Fruit fly (Drosophila melanogaster): Measurements from ENCODE around the gene CG11498.

CG11498 gene

dm6 chr3R:30189836-30190235 lies 29.6 kb upstream of the CG11498 start:
- TF ChIP-seq Myc (optimal IDR thresholded peaks at IDR 0.05) (no peak), fru (GFP tag; optimal IDR thresholded peaks at IDR 0.05) (peak; percentile 69), psq (GFP tag; optimal IDR thresholded peaks at IDR 0.05) (peak; percentile 44), pan (optimal IDR thresholded peaks at IDR 0.05) (no peak), brk (GFP tag; optimal IDR thresholded peaks at IDR 0.05) (no peak), sv (GFP tag; optimal IDR thresholded peaks at IDR 0.05) (peak; percentile 48), foxo (GFP tag; optimal IDR thresholded peaks at IDR 0.05) (peak in 1 of 2 experiments; percentile 67), woc (GFP tag; optimal IDR thresholded peaks at IDR 0.05) (peak; percentile 17), sage (GFP tag; optimal IDR thresholded peaks at IDR 0.05) (no peak), dl (GFP tag; optimal IDR thresholded peaks at IDR 0.05; ENCODE audit: insufficient read depth in 1 of 2, partially characterized antibody in 2 of 2) (no peak), br (GFP tag; optimal IDR thresholded peaks at IDR 0.05) (peak; percentile 67), Hr78 (GFP tag; optimal IDR thresholded peaks at IDR 0.05) (no peak), OdsH (GFP tag; optimal IDR thresholded peaks at IDR 0.05) (peak; percentile 46), Abd-B (GFP tag; optimal IDR thresholded peaks at IDR 0.05) (no peak), CG9705 (GFP tag; optimal IDR thresholded peaks at IDR 0.05) (no peak), dsf (GFP tag; optimal IDR thresholded peaks at IDR 0.05; ENCODE audit: borderline replicate concordance) (no peak), Dfd (GFP tag; optimal IDR thresholded peaks at IDR 0.05) (no peak), GATAd (GFP tag; optimal IDR thresholded peaks at IDR 0.05) (no peak), Sp1 (GFP tag; optimal IDR thresholded peaks at IDR 0.05) (peak; percentile 39), rgr (GFP tag; optimal IDR thresholded peaks at IDR 0.05) (peak; percentile 63), usp (GFP tag; optimal IDR thresholded peaks at IDR 0.05) (no peak), HLH106 (tag; optimal IDR thresholded peaks at IDR 0.05) (peak; percentile 62), Hnf4 (GFP tag; optimal IDR thresholded peaks at IDR 0.05) (peak; percentile 32), Jra (GFP tag; optimal IDR thresholded peaks at IDR 0.05) (no peak), CG32264 (GFP tag; optimal IDR thresholded peaks at IDR 0.05) (peak; percentile 36), Vsx2 (GFP tag; optimal IDR thresholded peaks at IDR 0.05; ENCODE audit: partially characterized antibody) (no peak), Mio (GFP tag; optimal IDR thresholded peaks at IDR 0.05) (no peak), h (GFP tag; optimal IDR thresholded peaks at IDR 0.05) (peak; percentile 76), tai (GFP tag; optimal IDR thresholded peaks at IDR 0.05) (no peak), CrebA (GFP tag; optimal IDR thresholded peaks at IDR 0.05; ENCODE audit: borderline replicate concordance) (no peak), Rel (GFP tag; optimal IDR thresholded peaks at IDR 0.05) (no peak), Rel (tag; optimal IDR thresholded peaks at IDR 0.05) (no peak), ey (GFP tag; optimal IDR thresholded peaks at IDR 0.05) (peak; percentile 63), N (GFP tag; optimal IDR thresholded peaks at IDR 0.05) (no peak)

dm6 chr3R:30189398-30189797 lies 29.1 kb upstream of the CG11498 start:
- TF ChIP-seq Rel (GFP tag; optimal IDR thresholded peaks at IDR 0.05): no peak
- no peak for TF ChIP-seq Rel (tag; optimal IDR thresholded peaks at IDR 0.05)
- TF ChIP-seq rgr (GFP tag; optimal IDR thresholded peaks at IDR 0.05): no peak
- TF ChIP-seq woc (GFP tag; optimal IDR thresholded peaks at IDR 0.05): no peak

- TF ChIP-seq h (GFP tag; optimal IDR thresholded peaks at IDR 0.05): no peak
- no peak for TF ChIP-seq sage (GFP tag; optimal IDR thresholded peaks at IDR 0.05)
- no peak for TF ChIP-seq Hr83 (GFP tag; optimal IDR thresholded peaks at IDR 0.05; ENCODE audit: poor library complexity, severe bottlenecking)
- no peak for TF ChIP-seq tai (GFP tag; optimal IDR thresholded peaks at IDR 0.05)
- no peak for TF ChIP-seq N (GFP tag; optimal IDR thresholded peaks at IDR 0.05)
- no peak for TF ChIP-seq Jra (GFP tag; optimal IDR thresholded peaks at IDR 0.05)
Measured at dm6 chr3R:30183872-30184271, 23.6 kb upstream of the CG11498 start.

- no peak for TF ChIP-seq h (GFP tag; optimal IDR thresholded peaks at IDR 0.05)
- no peak for TF ChIP-seq pan (optimal IDR thresholded peaks at IDR 0.05)
- TF ChIP-seq brk (GFP tag; optimal IDR thresholded peaks at IDR 0.05): no peak
- TF ChIP-seq dl (GFP tag; optimal IDR thresholded peaks at IDR 0.05; ENCODE audit: insufficient read depth in 1 of 2, partially characterized antibody in 2 of 2): no peak
- no peak for TF ChIP-seq Hr78 (GFP tag; optimal IDR thresholded peaks at IDR 0.05)
- TF ChIP-seq Hnf4 (GFP tag; optimal IDR thresholded peaks at IDR 0.05): no peak
- TF ChIP-seq Vsx2 (GFP tag; optimal IDR thresholded peaks at IDR 0.05; ENCODE audit: partially characterized antibody): no peak
- no peak for TF ChIP-seq ey (GFP tag; optimal IDR thresholded peaks at IDR 0.05)
Measured at dm6 chr3R:30179934-30180333, 19.7 kb upstream of the CG11498 start, which contains the start of gene Bet5. TSS of gene Bet5 (plus strand) at chr3R:30180232.
